Fruit fly (Drosophila melanogaster): ENCODE data around the gene CG11841.
A peak's percentile ranks its signal among the peaks of the same experiment; 100 is the strongest.

dm6 chr3R:29027122-29027521 is 23.7 kb upstream of the CG11841 start, which contains the start of the genes eIF4E6 and CG1951:
- TF ChIP-seq Eip93F (GFP tag; optimal IDR thresholded peaks at IDR 0.05), result no peak
- no peak for TF ChIP-seq vri (GFP tag; optimal IDR thresholded peaks at IDR 0.05)
- TF ChIP-seq Hr39 (GFP tag; optimal IDR thresholded peaks at IDR 0.05), result no peak
- TF ChIP-seq CG6792 (GFP tag; optimal IDR thresholded peaks at IDR 0.05), result no peak
- TF ChIP-seq eg (GFP tag; IDR thresholded peaks at IDR 0.05), result no peak
- no peak for TF ChIP-seq CG16779 (tag; optimal IDR thresholded peaks at IDR 0.05)
- no peak for TF ChIP-seq Eip78C (GFP tag)
- no peak for TF ChIP-seq Gug (GFP tag; IDR thresholded peaks at IDR 0.05)
- TF ChIP-seq Sox14 (GFP tag; optimal IDR thresholded peaks at IDR 0.05), result peak; percentile 72
- TF ChIP-seq CG8632 (GFP tag; optimal IDR thresholded peaks at IDR 0.05), result no peak

Measured in whole organism, prepupa.